Worm (Caenorhabditis elegans): ENCODE data around the gene glo-4.

DNA sequence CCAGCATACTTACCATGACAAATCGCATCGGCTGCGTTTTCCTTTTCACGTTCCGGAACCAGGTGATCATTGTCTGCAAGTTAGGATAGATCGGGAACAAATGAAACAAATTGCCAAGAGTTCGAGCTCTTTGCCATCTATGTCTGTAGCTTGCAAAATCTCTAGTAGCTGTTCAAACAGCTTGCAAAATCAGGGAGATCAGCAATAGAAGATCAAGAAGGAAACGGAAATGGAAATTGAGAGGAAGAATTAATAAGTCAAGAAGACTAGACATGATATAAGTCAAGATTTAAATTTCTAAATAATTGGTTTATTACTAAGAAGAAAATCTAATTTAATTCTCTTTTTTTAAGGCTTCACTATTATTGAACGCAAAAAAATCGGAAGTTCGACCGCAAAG is 10.7 kb downstream of the glo-4 start, which contains the start of gene F07C3.3:
- TF ChIP-seq med-1 (GFP tag; optimal IDR thresholded peaks at IDR 0.05; ENCODE audit: insufficient read depth) (no peak), flt-1 (GFP tag; IDR thresholded peaks at IDR 0.05) (no peak)
